Fruit fly (Drosophila melanogaster) whole organism, prepupa: ENCODE results near the gene CG46318.
A peak's percentile ranks its signal among the peaks of the same experiment; 100 is the strongest.

Source experiments
- Blimp-1 ChIP-seq: fragments of 200-800 bp; sonication (Bioruptor generic); optimal IDR thresholded peaks from 3 replicates; lab custom pipeline; 2017; ENCODE audit warnings: missing biosample characterization, missing genetic modification characterization, mild to moderate bottlenecking, moderate library complexity, missing genetic modification reagents
- CG10631 ChIP-seq: fragments of 200-800 bp; sonication (Bioruptor generic); optimal IDR thresholded peaks from 2 replicates; lab custom pipeline; 2016; ENCODE audit warnings: missing biosample characterization, missing genetic modification characterization
- CG10669 ChIP-seq: fragments of 200-800 bp; sonication (Bioruptor generic); optimal IDR thresholded peaks from 3 replicates; lab custom pipeline; 2018; ENCODE audit warnings: missing biosample characterization, mild to moderate bottlenecking, missing genetic modification characterization, moderate library complexity
- CG11762 ChIP-seq: fragments of 200-800 bp; sonication (Bioruptor generic); optimal IDR thresholded peaks from 3 replicates; lab custom pipeline; 2016; ENCODE audit warnings: missing biosample characterization, missing genetic modification characterization; ENCODE audit not compliant: insufficient read depth
- CG15336 ChIP-seq: fragments of 200-800 bp; sonication (Bioruptor generic); IDR thresholded peaks from 2 replicates; pipeline ENCODE4 v1.3.6; 2022; ENCODE audit warnings: missing biosample characterization, missing genetic modification characterization
- CG16779 ChIP-seq: fragments of 200-800 bp; sonication (Bioruptor generic); optimal IDR thresholded peaks from 3 replicates; lab custom pipeline; 2017; ENCODE audit warnings: missing biosample characterization, mild to moderate bottlenecking, missing genetic modification characterization
- CG3032 ChIP-seq: fragments of 200-800 bp; optimal IDR thresholded peaks from 2 replicates; lab custom pipeline; 2019; ENCODE audit warnings: missing biosample characterization, mild to moderate bottlenecking, missing genetic modification characterization, moderate library complexity
- CG31627 ChIP-seq: fragments of 200-800 bp; sonication (Bioruptor generic); optimal IDR thresholded peaks from 3 replicates; lab custom pipeline; 2016; ENCODE audit warnings: missing biosample characterization, missing genetic modification characterization
- CG32006 ChIP-seq: fragments of 200-800 bp; sonication (Bioruptor generic); optimal IDR thresholded peaks from 3 replicates; lab custom pipeline; 2017; ENCODE audit warnings: missing biosample characterization, mild to moderate bottlenecking, missing genetic modification characterization
- CG3919 ChIP-seq: fragments of 200-800 bp; sonication (Bioruptor generic); optimal IDR thresholded peaks from 3 replicates; lab custom pipeline; 2016; ENCODE audit warnings: missing biosample characterization, missing genetic modification characterization
- CG6163 ChIP-seq: fragments of 200-800 bp; sonication (Bioruptor generic); IDR thresholded peaks from 3 replicates; pipeline ENCODE4 v1.3.6; 2022; ENCODE audit warnings: missing biosample characterization, missing genetic modification characterization
- CG6792 ChIP-seq: fragments of 200-800 bp; sonication (Bioruptor generic); optimal IDR thresholded peaks from 3 replicates; lab custom pipeline; 2016; ENCODE audit warnings: missing biosample characterization, missing genetic modification characterization
- CG6808 ChIP-seq: fragments of 200-800 bp; sonication (Bioruptor generic); optimal IDR thresholded peaks from 3 replicates; lab custom pipeline; 2017; ENCODE audit warnings: missing biosample characterization, missing genetic modification characterization, mild to moderate bottlenecking, moderate library complexity, missing genetic modification reagents
- CG6854 ChIP-seq: fragments of 200-800 bp; sonication (Bioruptor generic); optimal IDR thresholded peaks from 2 replicates; lab custom pipeline; 2017; ENCODE audit warnings: missing biosample characterization, mild to moderate bottlenecking, missing genetic modification characterization
- CG7368 ChIP-seq: fragments of 200-800 bp; sonication (Bioruptor generic); optimal IDR thresholded peaks from 3 replicates; lab custom pipeline; 2016; ENCODE audit warnings: missing biosample characterization, missing genetic modification characterization
- CG8119 ChIP-seq: fragments of 200-800 bp; sonication (Bioruptor generic); IDR thresholded peaks from 3 replicates; pipeline ENCODE4 v1.3.6; 2022; ENCODE audit warnings: missing biosample characterization, missing genetic modification characterization
- CG8319 ChIP-seq: fragments of 200-800 bp; sonication (Bioruptor generic); optimal IDR thresholded peaks from 3 replicates; lab custom pipeline; 2016; ENCODE audit warnings: missing biosample characterization, missing genetic modification characterization
- CG9139 ChIP-seq: fragments of 200-800 bp; sonication (Bioruptor generic); optimal IDR thresholded peaks from 3 replicates; lab custom pipeline; 2017; ENCODE audit warnings: missing biosample characterization, mild to moderate bottlenecking, missing genetic modification characterization
- Eip78C ChIP-seq: fragments of 200-800 bp; sonication (Bioruptor generic); peaks from one replicate; lab custom pipeline; 2016; ENCODE audit warnings: missing biosample characterization, missing genetic modification characterization
- Ets21C ChIP-seq: fragments of 200-800 bp; sonication (Bioruptor generic); optimal IDR thresholded peaks from 3 replicates; lab custom pipeline; 2016; ENCODE audit warnings: missing biosample characterization, missing genetic modification characterization
- Ets96B ChIP-seq: fragments of 200-800 bp; optimal IDR thresholded peaks from 2 replicates; lab custom pipeline; 2019; ENCODE audit warnings: missing biosample characterization, mild to moderate bottlenecking, missing genetic modification characterization, moderate library complexity
- Gug ChIP-seq: fragments of 200-800 bp; sonication (Bioruptor generic); IDR thresholded peaks from 2 replicates; pipeline ENCODE4 v1.3.6; 2022; ENCODE audit warnings: missing biosample characterization, missing genetic modification characterization
- Hr38 ChIP-seq: sonication (Bioruptor generic); optimal IDR thresholded peaks from 2 replicates; lab custom pipeline; 2016; ENCODE audit warnings: missing biosample characterization, missing genetic modification characterization
- Hr39 ChIP-seq: fragments of 200-800 bp; sonication (Bioruptor generic); optimal IDR thresholded peaks from 2 replicates; lab custom pipeline; 2016; ENCODE audit warnings: missing biosample characterization, missing genetic modification characterization
- Hr4 ChIP-seq: fragments of 200-800 bp; sonication (Bioruptor generic); optimal IDR thresholded peaks from 3 replicates; lab custom pipeline; 2016; ENCODE audit warnings: missing biosample characterization, missing genetic modification characterization
- Met ChIP-seq: fragments of 200-800 bp; sonication (Bioruptor generic); optimal IDR thresholded peaks from 3 replicates; lab custom pipeline; 2016; ENCODE audit warnings: missing biosample characterization, missing genetic modification characterization
- OdsH ChIP-seq: fragments of 200-800 bp; sonication (Bioruptor generic); optimal IDR thresholded peaks from 3 replicates; lab custom pipeline; 2016; ENCODE audit warnings: missing biosample characterization, missing genetic modification characterization
- Sox14 ChIP-seq: fragments of 200-800 bp; sonication (Bioruptor generic); optimal IDR thresholded peaks from 3 replicates; lab custom pipeline; 2016; ENCODE audit warnings: missing biosample characterization, missing genetic modification characterization
- Sox15 ChIP-seq: fragments of 200-800 bp; sonication (Bioruptor generic); optimal IDR thresholded peaks from 3 replicates; lab custom pipeline; 2016; ENCODE audit warnings: missing biosample characterization, missing genetic modification characterization
- dac ChIP-seq: fragments of 200-800 bp; sonication (Bioruptor generic); optimal IDR thresholded peaks from 2 replicates; lab custom pipeline; 2017; ENCODE audit warnings: missing biosample characterization, mild to moderate bottlenecking, missing genetic modification characterization
- dsx ChIP-seq: fragments of 200-800 bp; optimal IDR thresholded peaks from 3 replicates; lab custom pipeline; 2019; ENCODE audit warnings: missing biosample characterization, mild to moderate bottlenecking, missing genetic modification characterization, moderate library complexity; ENCODE audit not compliant: poor library complexity, severe bottlenecking
- eg ChIP-seq: fragments of 200-800 bp; sonication (Bioruptor generic); IDR thresholded peaks from 3 replicates; pipeline ENCODE4 v1.3.6; 2022; ENCODE audit warnings: missing biosample characterization, missing genetic modification characterization
- esn ChIP-seq: fragments of 200-800 bp; sonication (Bioruptor generic); optimal IDR thresholded peaks from 2 replicates; lab custom pipeline; 2016; ENCODE audit warnings: missing biosample characterization, mild to moderate bottlenecking, missing genetic modification characterization, moderate library complexity
- fd85E ChIP-seq: fragments of 200-800 bp; sonication (Bioruptor generic); optimal IDR thresholded peaks from 3 replicates; lab custom pipeline; 2016; ENCODE audit warnings: missing biosample characterization, missing genetic modification characterization
- fkh ChIP-seq: fragments of 200-800 bp; sonication (Bioruptor generic); optimal IDR thresholded peaks from 3 replicates; lab custom pipeline; 2017; ENCODE audit warnings: missing biosample characterization, mild to moderate bottlenecking, missing genetic modification characterization, moderate library complexity
- net ChIP-seq: fragments of 200-800 bp; sonication (Bioruptor generic); optimal IDR thresholded peaks from 3 replicates; lab custom pipeline; 2016; ENCODE audit warnings: missing biosample characterization, missing genetic modification characterization
- spab ChIP-seq: fragments of 200-800 bp; sonication (Bioruptor generic); optimal IDR thresholded peaks from 2 replicates; lab custom pipeline; 2017; ENCODE audit warnings: missing biosample characterization, mild to moderate bottlenecking, missing genetic modification characterization, missing genetic modification reagents
- ss ChIP-seq, 2 experiments: fragments of 200-800 bp; sonication (Bioruptor generic); optimal IDR thresholded peaks; 2 replicates in 1 of 2; 3 replicates in 1 of 2; lab custom pipeline; 2017 to 2018; ENCODE audit warnings: mild to moderate bottlenecking in 2 of 2, missing biosample characterization in 2 of 2, missing genetic modification characterization in 2 of 2, moderate library complexity in 1 of 2
- svp ChIP-seq: fragments of 200-800 bp; sonication (Bioruptor generic); peaks from one replicate; lab custom pipeline; 2016; ENCODE audit warnings: missing biosample characterization, missing genetic modification characterization
- topi ChIP-seq: fragments of 200-800 bp; sonication (Bioruptor generic); optimal IDR thresholded peaks from 3 replicates; lab custom pipeline; 2016; ENCODE audit warnings: missing biosample characterization, missing genetic modification characterization

Gene CG46318

dm6 chr3R:18658945-18659642 lies 21.3 kb upstream of the CG46318 start, which contains the start of the genes CG31224 and CstF64 (continued):
- peak; percentile 73 for TF ChIP-seq Ets21C (GFP tag; lab: Kevin White, UChicago)
- peak; percentile 75 for TF ChIP-seq CG6792
- TF ChIP-seq CG11762 (GFP tag; lab: Kevin White, UChicago), result peak; percentile 37
- no peak for TF ChIP-seq CG16779
- TF ChIP-seq CG3032 (tag; lab: Kevin White, UChicago), result peak; percentile 79
- TF ChIP-seq CG8319, result peak; percentile 76
- TF ChIP-seq Gug (GFP tag; lab: Robert Waterston, UW), result peak; percentile 67
- TF ChIP-seq Sox14 (GFP tag; lab: Kevin White, UChicago), result peak; percentile 86
- TF ChIP-seq fkh (GFP tag; lab: Kevin White, UChicago), result no peak
- peak; percentile 77 for TF ChIP-seq CG32006 (GFP tag; lab: Kevin White, UChicago)
- TF ChIP-seq CG15336 (GFP tag; lab: Robert Waterston, UW), result peak; percentile 59
- peak; percentile 82 for TF ChIP-seq OdsH (GFP tag; lab: Kevin White, UChicago)
- TF ChIP-seq spab (GFP tag; lab: Kevin White, UChicago), result no peak
- TF ChIP-seq Hr39, result peak; percentile 89
- peak; percentile 89 for TF ChIP-seq CG31627 (GFP tag; lab: Kevin White, UChicago)
- peak; percentile 45 for TF ChIP-seq dac
- TF ChIP-seq CG10669 (GFP tag; lab: Kevin White, UChicago), result no peak

dm6 chr3R:18663525-18663924 lies 16.9 kb upstream of the CG46318 start, which contains the start of the genes Cpsf73 and Gos28:
Gene Cpsf73, minus strand, starts transcription at chr3R:18663552.
Gene Gos28, plus strand, starts transcription at chr3R:18663738.
- peak; percentile 7 for TF ChIP-seq dsx (GFP tag; lab: Kevin White, UChicago)
- TF ChIP-seq CG15336 (GFP tag; lab: Robert Waterston, UW), result no peak
- no peak for TF ChIP-seq CG8319
- TF ChIP-seq OdsH (GFP tag; lab: Kevin White, UChicago), result no peak
- TF ChIP-seq CG31627 (GFP tag; lab: Kevin White, UChicago), result peak; percentile 19
- no peak for TF ChIP-seq CG8119
- peak; percentile 70 for TF ChIP-seq Sox14 (GFP tag; lab: Kevin White, UChicago)
- no peak for TF ChIP-seq CG9139
- peak; percentile 34 for TF ChIP-seq esn
- TF ChIP-seq CG6854 (GFP tag; lab: Kevin White, UChicago), result no peak
- peak; percentile 23 for TF ChIP-seq topi (GFP tag; lab: Kevin White, UChicago)
- TF ChIP-seq svp, result no peak
- no peak for TF ChIP-seq CG6163 (GFP tag; lab: Robert Waterston, UW)
- TF ChIP-seq ss (GFP tag; optimal IDR thresholded peaks at IDR 0.05; lab: Kevin White, UChicago), result no peak
- no peak for TF ChIP-seq Ets96B (tag; lab: Kevin White, UChicago)
- TF ChIP-seq CG16779, result no peak
- no peak for TF ChIP-seq Sox15
- no peak for TF ChIP-seq Hr38
- TF ChIP-seq dac, result no peak
- no peak for TF ChIP-seq Blimp-1 (GFP tag; lab: Kevin White, UChicago)
- TF ChIP-seq fd85E (GFP tag; lab: Kevin White, UChicago), result no peak
- no peak for TF ChIP-seq CG11762 (GFP tag; lab: Kevin White, UChicago)
- no peak for TF ChIP-seq Hr4 (GFP tag; lab: Kevin White, UChicago)
- no peak for TF ChIP-seq CG7368 (GFP tag; lab: Kevin White, UChicago)
- TF ChIP-seq CG3032 (tag; lab: Kevin White, UChicago), result no peak
- TF ChIP-seq eg, result no peak
- TF ChIP-seq CG6808 (GFP tag; lab: Kevin White, UChicago), result no peak
- no peak for TF ChIP-seq Hr39
- no peak for TF ChIP-seq Gug (GFP tag; lab: Robert Waterston, UW)
- TF ChIP-seq Eip78C (GFP tag; lab: Kevin White, UChicago), result peak; percentile 64
- TF ChIP-seq CG10631 (GFP tag; lab: Kevin White, UChicago), result no peak
- TF ChIP-seq Met (GFP tag; lab: Kevin White, UChicago), result no peak
- TF ChIP-seq CG3919 (GFP tag; lab: Kevin White, UChicago), result peak; percentile 22
- TF ChIP-seq net (GFP tag; lab: Kevin White, UChicago), result no peak
